Worm (Caenorhabditis elegans): ENCODE results near the gene C01G6.4.

ce11 chrII:9275173-9275572, 2.3 kb upstream of the C01G6.4 start:
- TF ChIP-seq T22C8.4 (GFP tag; IDR thresholded peaks at IDR 0.05), result no peak
- TF ChIP-seq cog-1 (tag; optimal IDR thresholded peaks at IDR 0.05), result no peak
